Worm (Caenorhabditis elegans): ENCODE measurements around the gene Y53F4B.17.

- TF ChIP-seq ama-1 (optimal IDR thresholded peaks at IDR 0.05) (no peak), ztf-4 (tag; optimal IDR thresholded peaks at IDR 0.05) (no peak), nhr-12 (tag; optimal IDR thresholded peaks at IDR 0.05) (no peak), nhr-237 (tag; optimal IDR thresholded peaks at IDR 0.05) (no peak), nhr-11 (tag; optimal IDR thresholded peaks at IDR 0.05) (no peak), nhr-25 (tag; optimal IDR thresholded peaks at IDR 0.05) (peak; percentile 76)
Measured at ce11 chrII:15010366-15011235, 47.9 kb upstream of the Y53F4B.17 start, which contains the start of the genes Y53F4B.9 and Y53F4B.11.
